Worm (Caenorhabditis elegans): Measurements from ENCODE around the gene srh-185.

DNA sequence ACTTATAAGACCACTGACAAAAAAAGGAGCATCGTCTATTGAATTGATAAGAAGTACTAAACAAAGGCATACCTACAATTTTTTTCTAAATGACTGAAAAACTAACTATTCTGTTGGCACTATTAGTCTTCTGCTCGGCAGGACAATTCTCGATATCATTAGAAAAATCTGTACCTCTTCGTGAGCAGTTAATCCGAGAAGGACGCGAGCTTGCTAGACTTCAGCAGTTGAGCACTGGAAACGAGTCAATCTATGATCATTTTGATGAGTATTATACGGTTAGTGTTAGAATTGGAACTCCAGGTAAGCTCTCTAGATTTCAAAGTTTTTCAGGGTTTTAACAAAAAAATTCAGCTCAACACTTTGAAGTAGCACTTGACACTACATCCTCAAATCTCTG, 37.8 kb upstream of the srh-185 start, which contains the start of gene asp-7:
- TF ChIP-seq ama-1 (optimal IDR thresholded peaks at IDR 0.05) (no peak), nhr-23 (tag; optimal IDR thresholded peaks at IDR 0.05) (no peak), nhr-77 (tag; optimal IDR thresholded peaks at IDR 0.05) (no peak), unc-55 (GFP tag; optimal IDR thresholded peaks at IDR 0.05) (no peak), aly-2 (tag; optimal IDR thresholded peaks at IDR 0.05) (no peak), unc-39 (tag; optimal IDR thresholded peaks at IDR 0.05) (no peak), lsy-2 (tag; optimal IDR thresholded peaks at IDR 0.05) (no peak), snpc-4 (tag; optimal IDR thresholded peaks at IDR 0.05) (no peak)

Measured in whole organism, L2 larva.